Worm (Caenorhabditis elegans) whole organism, young adult: ENCODE results near the gene F32D1.8.

Experiments
- B0261.1 ChIP-seq: sonication (generic microtip); optimal IDR thresholded peaks from 2 replicates; lab custom pipeline; 2016; ENCODE audit warnings: mild to moderate bottlenecking, missing genetic modification characterization, moderate library complexity, missing compliant biosample characterization
- F22D6.2 ChIP-seq: sonication (generic microtip); optimal IDR thresholded peaks from 2 replicates; lab custom pipeline; 2016; ENCODE audit warnings: mild to moderate bottlenecking, missing genetic modification characterization, missing compliant biosample characterization
- F37B4.10 ChIP-seq: fragments of 200-800 bp; sonication (Bioruptor generic); IDR thresholded peaks from 2 replicates; pipeline ENCODE4 v1.3.6; 2022; ENCODE audit warnings: missing genetic modification characterization, missing compliant biosample characterization
- F52B5.7 ChIP-seq: sonication (generic microtip); optimal IDR thresholded peaks from 2 replicates; lab custom pipeline; 2016; ENCODE audit warnings: mild to moderate bottlenecking, missing genetic modification characterization, missing compliant biosample characterization
- Y53F4B.3 ChIP-seq: fragments of 200-800 bp; sonication (Bioruptor generic); IDR thresholded peaks from 2 replicates; pipeline ENCODE4 v1.3.6; 2022; ENCODE audit warnings: missing genetic modification reagents, missing genetic modification characterization, missing compliant biosample characterization
- Y53G8AR.9 ChIP-seq: fragments of 200-800 bp; sonication (Bioruptor generic); conservative IDR thresholded peaks from 2 replicates; pipeline ENCODE4 v1.3.6; 2022; ENCODE audit warnings: missing genetic modification reagents, missing genetic modification characterization, missing compliant biosample characterization
- Y67H2A.10 ChIP-seq: fragments of 200-800 bp; sonication (Bioruptor generic); conservative IDR thresholded peaks from 2 replicates; pipeline ENCODE4 v1.3.6; 2022; ENCODE audit warnings: missing genetic modification reagents, missing genetic modification characterization, missing compliant biosample characterization
- Y95B8A.8 ChIP-seq: fragments of 200-800 bp; sonication (Bioruptor generic); IDR thresholded peaks from 2 replicates; pipeline ENCODE4 v1.3.6; 2022; ENCODE audit warnings: missing genetic modification reagents, missing genetic modification characterization, missing compliant biosample characterization
- ZK185.1 ChIP-seq: sonication (generic microtip); optimal IDR thresholded peaks from 2 replicates; lab custom pipeline; 2016; ENCODE audit warnings: mild to moderate bottlenecking, missing genetic modification characterization, missing compliant biosample characterization; ENCODE audit not compliant: poor library complexity, severe bottlenecking
- akir-1 ChIP-seq: fragments of 200-800 bp; sonication (Bioruptor generic); optimal IDR thresholded peaks from 2 replicates; lab custom pipeline; 2018; ENCODE audit warnings: mild to moderate bottlenecking, missing genetic modification characterization, moderate library complexity, missing compliant biosample characterization
- aptf-2 ChIP-seq: fragments of 200-800 bp; sonication (Bioruptor generic); conservative IDR thresholded peaks from 2 replicates; pipeline ENCODE4 v1.3.6; 2022; ENCODE audit warnings: missing genetic modification reagents, missing genetic modification characterization, missing compliant biosample characterization
- attf-6 ChIP-seq: fragments of 200-800 bp; sonication (Bioruptor generic); IDR thresholded peaks from 2 replicates; pipeline ENCODE4 v1.3.6; 2022; ENCODE audit warnings: missing genetic modification reagents, missing genetic modification characterization, missing compliant biosample characterization
- bed-1 ChIP-seq: fragments of 200-800 bp; sonication (Bioruptor generic); IDR thresholded peaks from 2 replicates; pipeline ENCODE4 v1.3.6; 2022; ENCODE audit warnings: missing genetic modification reagents, missing genetic modification characterization, missing compliant biosample characterization
- ceh-27 ChIP-seq: fragments of 200-800 bp; sonication (Bioruptor generic); optimal IDR thresholded peaks from 2 replicates; lab custom pipeline; 2018; ENCODE audit warnings: mild to moderate bottlenecking, missing genetic modification characterization, moderate library complexity, missing compliant biosample characterization
- chd-7 ChIP-seq: sonication (generic microtip); optimal IDR thresholded peaks from 2 replicates; lab custom pipeline; 2016; ENCODE audit warnings: mild to moderate bottlenecking, missing genetic modification characterization, moderate library complexity, missing compliant biosample characterization
- dox-1 ChIP-seq: fragments of 200-800 bp; sonication (Bioruptor generic); IDR thresholded peaks from 2 replicates; pipeline ENCODE4 v1.3.6; 2022; ENCODE audit warnings: missing genetic modification reagents, missing genetic modification characterization, missing compliant biosample characterization
- dpff-1 ChIP-seq: sonication (generic microtip); optimal IDR thresholded peaks from 2 replicates; lab custom pipeline; 2017; ENCODE audit warnings: mild to moderate bottlenecking, missing genetic modification characterization, missing compliant biosample characterization
- efl-1 ChIP-seq: fragments of 150-350 bp; optimal IDR thresholded peaks from 2 replicates; lab custom pipeline; 2014; ENCODE audit warnings: missing biosample characterization, missing genetic modification reagents, missing genetic modification characterization
- egrh-3 ChIP-seq: fragments of 200-800 bp; sonication (Bioruptor generic); IDR thresholded peaks from 2 replicates; pipeline ENCODE4 v1.3.6; 2022; ENCODE audit warnings: missing genetic modification reagents, missing genetic modification characterization, missing compliant biosample characterization
- gei-17 ChIP-seq: fragments of 200-800 bp; sonication (Bioruptor generic); optimal IDR thresholded peaks from 2 replicates; lab custom pipeline; 2018; ENCODE audit warnings: mild to moderate bottlenecking, missing genetic modification characterization, missing compliant biosample characterization
- him-1 ChIP-seq: sonication (generic microtip); optimal IDR thresholded peaks from 2 replicates; lab custom pipeline; 2016; ENCODE audit warnings: missing genotype, missing genetic modification reagents, missing genetic modification characterization, missing compliant biosample characterization
- hlh-26 ChIP-seq: fragments of 200-800 bp; sonication (Bioruptor generic); conservative IDR thresholded peaks from 2 replicates; pipeline ENCODE4 v1.3.6; 2022; ENCODE audit warnings: missing genetic modification reagents, missing genetic modification characterization, missing compliant biosample characterization
- lin-54 ChIP-seq: fragments of 200-800 bp; sonication (Bioruptor generic); optimal IDR thresholded peaks from 2 replicates; lab custom pipeline; 2018; ENCODE audit warnings: mild to moderate bottlenecking, missing genetic modification characterization, missing compliant biosample characterization
- lir-1 ChIP-seq: fragments of 200-800 bp; sonication (Bioruptor generic); conservative IDR thresholded peaks from 2 replicates; pipeline ENCODE4 v1.3.6; 2022; ENCODE audit warnings: missing genetic modification reagents, missing genetic modification characterization, missing compliant biosample characterization
- lsl-1 ChIP-seq: fragments of 200-800 bp; sonication (Bioruptor generic); optimal IDR thresholded peaks from 2 replicates; lab custom pipeline; 2018; ENCODE audit warnings: mild to moderate bottlenecking, missing genetic modification characterization, moderate library complexity, missing compliant biosample characterization
- madf-10 ChIP-seq: sonication (generic microtip); optimal IDR thresholded peaks from 2 replicates; lab custom pipeline; 2016; ENCODE audit warnings: mild to moderate bottlenecking, missing genetic modification characterization, missing compliant biosample characterization
- madf-8 ChIP-seq: fragments of 200-800 bp; sonication (Bioruptor generic); conservative IDR thresholded peaks from 2 replicates; pipeline ENCODE4 v1.3.6; 2022; ENCODE audit warnings: missing genetic modification reagents, missing genetic modification characterization, missing compliant biosample characterization
- mel-28 ChIP-seq: sonication (generic microtip); optimal IDR thresholded peaks from 2 replicates; lab custom pipeline; 2016; ENCODE audit warnings: borderline replicate concordance, mild to moderate bottlenecking, missing genetic modification characterization, missing compliant biosample characterization
- mxl-1 ChIP-seq: sonication (generic microtip); optimal IDR thresholded peaks from 2 replicates; lab custom pipeline; 2016; ENCODE audit warnings: missing genetic modification characterization, missing compliant biosample characterization
- nfya-1 ChIP-seq: sonication (generic microtip); optimal IDR thresholded peaks from 2 replicates; lab custom pipeline; 2017; ENCODE audit warnings: antibody characterized with exemption, missing compliant biosample characterization, missing genetic modification characterization, borderline replicate concordance; ENCODE audit not compliant: insufficient read depth
- nhr-120 ChIP-seq: fragments of 200-800 bp; sonication (Bioruptor generic); IDR thresholded peaks from 2 replicates; pipeline ENCODE4 v1.3.6; 2022; ENCODE audit warnings: missing genetic modification characterization, missing compliant biosample characterization
- nhr-27 ChIP-seq: fragments of 200-800 bp; sonication (Bioruptor generic); optimal IDR thresholded peaks from 2 replicates; lab custom pipeline; 2018; ENCODE audit warnings: mild to moderate bottlenecking, missing genetic modification characterization, moderate library complexity, missing compliant biosample characterization
- pha-4 ChIP-seq: fragments of 150-350 bp; sonication (generic microtip); optimal IDR thresholded peaks from 2 replicates; lab custom pipeline; 2014; ENCODE audit warnings: missing biosample characterization, missing genetic modification reagents, missing genetic modification characterization
- rcor-1 ChIP-seq: fragments of 200-800 bp; sonication (Bioruptor generic); IDR thresholded peaks from 2 replicates; pipeline ENCODE4 v1.3.6; 2022; ENCODE audit warnings: missing genetic modification reagents, missing genetic modification characterization, missing compliant biosample characterization
- repo-1 ChIP-seq: sonication (generic microtip); optimal IDR thresholded peaks from 2 replicates; lab custom pipeline; 2017; ENCODE audit warnings: mild to moderate bottlenecking, missing genetic modification characterization, missing compliant biosample characterization
- sea-2 ChIP-seq: fragments of 200-800 bp; sonication (Bioruptor generic); IDR thresholded peaks from 2 replicates; pipeline ENCODE4 v1.3.6; 2022; ENCODE audit warnings: missing genetic modification characterization, missing compliant biosample characterization
- snpc-3.4 ChIP-seq: sonication (generic microtip); optimal IDR thresholded peaks from 2 replicates; lab custom pipeline; 2017; ENCODE audit warnings: missing genetic modification characterization, mild to moderate bottlenecking, missing compliant biosample characterization, antibody characterized with exemption, moderate library complexity, missing genotype, missing genetic modification reagents
- tbx-9 ChIP-seq: sonication (generic microtip); optimal IDR thresholded peaks from 2 replicates; lab custom pipeline; 2016; ENCODE audit warnings: borderline replicate concordance, missing genetic modification characterization, inconsistent platforms, missing compliant biosample characterization
- unc-62 ChIP-seq: fragments of 150-350 bp; optimal IDR thresholded peaks from 2 replicates; lab custom pipeline; 2014; ENCODE audit warnings: missing biosample characterization, missing genetic modification reagents, missing genetic modification characterization
- zfh-2 ChIP-seq: fragments of 200-800 bp; sonication (Bioruptor generic); conservative IDR thresholded peaks from 2 replicates; pipeline ENCODE4 v1.3.6; 2022; ENCODE audit warnings: missing genetic modification reagents, missing genetic modification characterization, missing compliant biosample characterization
- zim-3 ChIP-seq: sonication (generic microtip); optimal IDR thresholded peaks from 2 replicates; lab custom pipeline; 2017; ENCODE audit warnings: mild to moderate bottlenecking, missing genetic modification characterization, moderate library complexity, missing compliant biosample characterization
- ztf-26 ChIP-seq: sonication (generic microtip); optimal IDR thresholded peaks from 2 replicates; lab custom pipeline; 2017; ENCODE audit warnings: missing genetic modification characterization, missing compliant biosample characterization

F32D1.8 gene

DNA sequence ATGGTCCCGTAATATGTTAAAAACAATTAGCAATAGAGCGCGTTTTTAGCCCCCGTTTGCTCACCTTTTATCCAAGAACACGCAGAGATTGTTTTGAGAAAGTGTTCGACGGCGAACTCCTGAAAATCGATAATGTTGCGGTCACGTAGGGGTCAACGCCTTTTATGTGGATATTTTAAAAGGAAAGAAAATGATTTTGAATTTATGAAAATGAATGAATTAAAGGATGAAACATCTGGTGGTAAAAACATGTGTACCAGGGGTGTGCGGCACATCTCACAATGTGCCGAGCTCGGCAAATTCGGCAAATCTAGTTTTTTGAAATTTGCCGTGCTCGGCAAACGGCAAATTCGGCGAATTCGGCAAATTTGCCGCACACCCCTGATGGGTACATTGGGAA is 22.6 kb upstream of the F32D1.8 start, which contains the start of gene F13A2.4:
F13A2.4 (minus strand) TSS at position 101 of the 400 bp plus-strand sequence.
- TF ChIP-seq lsl-1 (GFP tag; lab: Kevin White, UChicago) (no peak), gei-17 (GFP tag; lab: Kevin White, UChicago) (no peak), F22D6.2 (tag; lab: Kevin White, UChicago) (no peak), F37B4.10 (GFP tag; lab: Robert Waterston, UW) (no peak), attf-6 (GFP tag; lab: Robert Waterston, UW) (no peak), efl-1 (GFP tag; lab: Kevin White, UChicago) (no peak)

DNA sequence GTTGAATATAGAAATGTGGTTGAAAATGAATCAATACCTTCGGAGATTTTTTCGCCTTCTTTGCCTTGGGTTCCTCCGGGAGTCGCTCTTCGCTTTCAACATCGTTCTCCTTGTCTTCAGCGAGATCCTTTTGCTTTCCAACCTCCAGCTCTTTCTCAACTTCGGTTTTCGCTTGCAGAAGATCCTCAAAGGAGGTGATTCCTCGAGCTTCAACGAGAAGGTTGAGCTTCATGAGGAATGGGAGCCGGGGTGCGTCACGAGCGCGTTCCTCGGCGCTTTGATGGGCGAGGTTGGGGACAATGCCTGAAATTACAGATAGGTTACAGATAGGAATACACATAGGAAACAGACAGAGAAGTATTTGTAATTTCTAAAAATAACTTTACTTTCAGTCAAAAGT is 21.4 kb upstream of the F32D1.8 start:
- TF ChIP-seq F52B5.7 (tag; lab: Kevin White, UChicago) = no peak
- no peak for TF ChIP-seq Y53F4B.3
- no peak for TF ChIP-seq akir-1 (GFP tag; lab: Kevin White, UChicago)
- TF ChIP-seq bed-1 (GFP tag; lab: Robert Waterston, UW) = no peak
- TF ChIP-seq zfh-2 (GFP tag; lab: Robert Waterston, UW) = peak; percentile 65
- no peak for TF ChIP-seq efl-1 (GFP tag; lab: Kevin White, UChicago)
- TF ChIP-seq mel-28 = no peak

DNA sequence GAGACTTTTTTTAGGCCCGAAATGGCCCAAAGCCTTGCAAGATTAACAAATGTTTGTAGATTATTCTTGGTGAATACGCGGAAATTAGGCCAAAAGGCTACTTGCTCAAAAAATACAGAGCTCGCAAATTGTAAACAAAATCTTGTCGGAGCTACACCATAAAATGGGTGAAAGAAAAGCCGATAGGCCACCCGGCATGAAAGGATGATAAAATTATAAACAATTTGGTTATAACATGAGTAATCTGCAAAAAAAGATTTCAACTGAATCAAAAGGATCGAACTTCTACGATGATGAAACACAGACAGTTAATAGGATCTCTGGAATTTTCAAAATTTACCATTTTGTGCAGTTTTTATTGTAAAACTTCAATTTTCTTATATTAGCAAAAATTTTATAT is 20.6 kb upstream of the F32D1.8 start:
- TF ChIP-seq nhr-120 (GFP tag; lab: Robert Waterston, UW) = no peak
- TF ChIP-seq rcor-1 = no peak
- TF ChIP-seq nhr-27 = no peak
- TF ChIP-seq attf-6 (GFP tag; lab: Robert Waterston, UW) = no peak
- TF ChIP-seq zim-3 = no peak
- TF ChIP-seq Y53G8AR.9 (GFP tag; lab: Robert Waterston, UW) = no peak
- TF ChIP-seq sea-2 (GFP tag; lab: Robert Waterston, UW) = no peak
- TF ChIP-seq lin-54 (GFP tag; lab: Kevin White, UChicago) = no peak
- no peak for TF ChIP-seq egrh-3
- TF ChIP-seq lir-1 = no peak
- TF ChIP-seq hlh-26 (GFP tag; lab: Robert Waterston, UW) = no peak
- no peak for TF ChIP-seq chd-7 (tag; lab: Kevin White, UChicago)
- TF ChIP-seq snpc-3.4 (tag; lab: Kevin White, UChicago) = no peak
- no peak for TF ChIP-seq nfya-1 (tag; lab: Kevin White, UChicago)
- TF ChIP-seq unc-62 (GFP tag; lab: Kevin White, UChicago) = no peak
- TF ChIP-seq dox-1 = no peak
- no peak for TF ChIP-seq Y67H2A.10

DNA sequence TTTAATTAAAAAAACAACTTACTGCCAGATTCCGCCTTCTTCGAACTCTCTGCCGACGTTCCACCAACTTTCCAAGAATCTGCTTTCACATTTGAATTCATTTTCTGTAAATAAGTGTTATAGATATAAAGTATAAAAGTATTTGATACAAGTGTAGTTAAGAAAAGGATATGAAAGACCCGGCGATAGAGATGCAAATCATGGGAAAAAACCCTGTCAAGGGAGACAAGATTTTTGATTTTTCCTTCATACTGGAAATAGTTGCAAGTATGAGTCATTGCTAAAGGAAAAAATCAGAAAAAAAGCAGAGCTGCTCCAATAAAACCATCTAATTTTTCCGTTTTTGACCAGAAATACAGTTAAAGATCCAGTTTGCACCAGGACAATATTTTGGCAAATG is 18.7 kb upstream of the F32D1.8 start, which contains the start of gene F13A2.3:
F13A2.3 (minus strand) TSS at position 101 of the 400 bp plus-strand sequence.
- TF ChIP-seq Y95B8A.8 (no peak), ztf-26 (tag; lab: Kevin White, UChicago) (no peak), repo-1 (no peak), B0261.1 (no peak), ceh-27 (GFP tag; lab: Kevin White, UChicago) (no peak), aptf-2 (GFP tag; lab: Robert Waterston, UW) (no peak), dox-1 (no peak), dpff-1 (tag; lab: Kevin White, UChicago) (no peak), pha-4 (tag; lab: Kevin White, UChicago) (no peak), mxl-1 (tag; lab: Kevin White, UChicago) (no peak), bed-1 (GFP tag; lab: Robert Waterston, UW) (no peak), ZK185.1 (tag; lab: Kevin White, UChicago) (no peak), madf-10 (tag; lab: Kevin White, UChicago) (no peak), him-1 (no peak), tbx-9 (no peak), madf-8 (GFP tag; lab: Robert Waterston, UW) (no peak)
